Fruit fly (Drosophila melanogaster) whole organism, embryonic: ENCODE data around the gene CG12010.

ENCODE experiments used
- Adf1 ChIP-seq: fragments of 200-800 bp; sonication (Bioruptor generic); IDR thresholded peaks from 2 replicates; pipeline ENCODE4 v1.3.6; 2022; ENCODE audit warnings: missing biosample characterization, missing genetic modification characterization
- Bgb ChIP-seq: fragments of 200-800 bp; sonication (Bioruptor generic); IDR thresholded peaks from 2 replicates; pipeline ENCODE4 v1.3.6; 2022; ENCODE audit warnings: missing biosample characterization, missing genetic modification characterization; ENCODE audit not compliant: partially characterized antibody
- Bteb2 ChIP-seq: fragments of 200-800 bp; sonication (Bioruptor generic); optimal IDR thresholded peaks from 2 replicates; lab custom pipeline; 2016; ENCODE audit warnings: missing biosample characterization, missing genetic modification characterization
- CG10209 ChIP-seq: fragments of 200-800 bp; sonication (Bioruptor generic); optimal IDR thresholded peaks from 3 replicates; lab custom pipeline; 2017; ENCODE audit warnings: missing biosample characterization, mild to moderate bottlenecking, missing genetic modification characterization, missing genetic modification reagents
- CG10543 ChIP-seq: fragments of 200-800 bp; sonication (Bioruptor generic); optimal IDR thresholded peaks from 3 replicates; lab custom pipeline; 2017; ENCODE audit warnings: missing biosample characterization, mild to moderate bottlenecking, missing genetic modification characterization, moderate library complexity
- CG12104 ChIP-seq: fragments of 200-800 bp; sonication (Bioruptor generic); optimal IDR thresholded peaks from 3 replicates; lab custom pipeline; 2016; ENCODE audit warnings: missing biosample characterization, missing genetic modification characterization
- CG12942 ChIP-seq: fragments of 200-800 bp; sonication (Bioruptor generic); optimal IDR thresholded peaks from 3 replicates; lab custom pipeline; 2016; ENCODE audit warnings: missing biosample characterization, missing genetic modification characterization
- CG13424 ChIP-seq: fragments of 200-800 bp; sonication (Bioruptor generic); optimal IDR thresholded peaks from 2 replicates; lab custom pipeline; 2019; ENCODE audit warnings: missing biosample characterization, mild to moderate bottlenecking, missing genetic modification characterization, moderate library complexity
- CG14965 ChIP-seq: fragments of 200-800 bp; sonication (Bioruptor generic); optimal IDR thresholded peaks from 2 replicates; lab custom pipeline; 2016; ENCODE audit warnings: missing biosample characterization, missing genetic modification characterization, borderline replicate concordance
- CG16779 ChIP-seq: fragments of 200-800 bp; sonication (Bioruptor generic); IDR thresholded peaks from 2 replicates; pipeline ENCODE4 v1.3.6; 2022; ENCODE audit warnings: missing biosample characterization, missing genetic modification characterization
- CG17568 ChIP-seq: fragments of 200-800 bp; sonication (Bioruptor generic); optimal IDR thresholded peaks from 2 replicates; lab custom pipeline; 2018; ENCODE audit warnings: missing biosample characterization, mild to moderate bottlenecking, missing genetic modification characterization, moderate library complexity
- CG18011 ChIP-seq: fragments of 200-800 bp; sonication (Bioruptor generic); optimal IDR thresholded peaks from 2 replicates; lab custom pipeline; 2017; ENCODE audit warnings: missing biosample characterization, missing genetic modification characterization, mild to moderate bottlenecking, moderate library complexity, missing genotype
- CG18599 ChIP-seq: fragments of 200-800 bp; sonication (Bioruptor generic); optimal IDR thresholded peaks from 3 replicates; lab custom pipeline; 2017; ENCODE audit warnings: missing biosample characterization, missing genetic modification characterization, mild to moderate bottlenecking, moderate library complexity, missing genetic modification reagents
- CG31441 ChIP-seq: fragments of 200-800 bp; sonication (Bioruptor generic); IDR thresholded peaks from 2 replicates; pipeline ENCODE4 v1.3.6; 2022; ENCODE audit warnings: missing biosample characterization, missing genetic modification characterization
- CG32532 ChIP-seq: fragments of 200-800 bp; sonication (Bioruptor generic); IDR thresholded peaks from 2 replicates; pipeline ENCODE4 v1.3.6; 2022; ENCODE audit warnings: missing biosample characterization, missing genetic modification characterization
- CG32772 ChIP-seq: fragments of 200-800 bp; sonication (Bioruptor generic); IDR thresholded peaks from 2 replicates; pipeline ENCODE4 v1.3.6; 2022; ENCODE audit warnings: missing biosample characterization, missing genetic modification characterization
- CG7839 ChIP-seq: fragments of 200-800 bp; sonication (Bioruptor generic); optimal IDR thresholded peaks from 3 replicates; lab custom pipeline; 2018; ENCODE audit warnings: missing biosample characterization, mild to moderate bottlenecking, missing genetic modification characterization, moderate library complexity
- CG8089 ChIP-seq: fragments of 200-800 bp; sonication (Bioruptor generic); optimal IDR thresholded peaks from 3 replicates; lab custom pipeline; 2016; ENCODE audit warnings: missing biosample characterization, missing genetic modification characterization
- CG8765 ChIP-seq: fragments of 200-800 bp; sonication (Bioruptor generic); IDR thresholded peaks from 2 replicates; pipeline ENCODE4 v1.3.6; 2022; ENCODE audit warnings: missing biosample characterization, missing genetic modification characterization
- Deaf1 ChIP-seq: fragments of 200-800 bp; optimal IDR thresholded peaks from 3 replicates; lab custom pipeline; 2019; ENCODE audit warnings: missing biosample characterization, mild to moderate bottlenecking, missing genetic modification characterization, moderate library complexity
- Dfd ChIP-seq, 2 experiments: fragments of >200 bp; optimal IDR thresholded peaks; 2 replicates each; lab custom pipeline; 2017; ENCODE audit warnings: missing biosample characterization in 2 of 2, missing genetic modification characterization in 2 of 2
- Dref ChIP-seq: fragments of 200-800 bp; sonication (Bioruptor generic); IDR thresholded peaks from 2 replicates; pipeline ENCODE4 v1.3.6; 2022; ENCODE audit warnings: missing biosample characterization, missing genetic modification characterization
- ERR ChIP-seq: fragments of 200-800 bp; sonication (Bioruptor generic); optimal IDR thresholded peaks from 2 replicates; lab custom pipeline; 2016; ENCODE audit warnings: missing biosample characterization, missing genetic modification characterization
- Ets97D ChIP-seq: fragments of 200-800 bp; sonication (Bioruptor generic); optimal IDR thresholded peaks from 3 replicates; lab custom pipeline; 2016; ENCODE audit warnings: missing biosample characterization, missing genetic modification characterization
- Gug ChIP-seq: fragments of 200-800 bp; sonication (Bioruptor generic); IDR thresholded peaks from 4 replicates; pipeline ENCODE4 v1.3.6; 2022; ENCODE audit warnings: missing biosample characterization, missing genetic modification characterization
- MBD-R2 ChIP-seq: fragments of 200-800 bp; sonication (Bioruptor generic); IDR thresholded peaks from 2 replicates; pipeline ENCODE4 v1.3.6; 2022; ENCODE audit warnings: missing biosample characterization, missing genetic modification characterization
- Mad ChIP-seq: fragments of 200-800 bp; sonication (Bioruptor generic); optimal IDR thresholded peaks from 2 replicates; lab custom pipeline; 2016; ENCODE audit warnings: missing biosample characterization, missing genetic modification characterization
- Rfx ChIP-seq: fragments of 200-800 bp; sonication (Bioruptor generic); IDR thresholded peaks from 2 replicates; pipeline ENCODE4 v1.3.6; 2022; ENCODE audit warnings: missing biosample characterization, missing genetic modification characterization
- Xrp1 ChIP-seq: fragments of 200-800 bp; sonication (Bioruptor generic); IDR thresholded peaks from 2 replicates; pipeline ENCODE4 v1.3.6; 2022; ENCODE audit warnings: missing biosample characterization, missing genetic modification characterization
- ase ChIP-seq: fragments of 200-800 bp; sonication (Bioruptor generic); IDR thresholded peaks from 3 replicates; pipeline ENCODE4 v1.3.6; 2022; ENCODE audit warnings: missing biosample characterization, missing genetic modification characterization
- bowl ChIP-seq: fragments of 200-800 bp; sonication (Bioruptor generic); IDR thresholded peaks from 2 replicates; pipeline ENCODE4 v1.3.6; 2022; ENCODE audit warnings: missing biosample characterization, missing genetic modification characterization
- br ChIP-seq: fragments of >200 bp; optimal IDR thresholded peaks from 2 replicates; lab custom pipeline; 2017
- bsh ChIP-seq, 2 experiments: fragments of 200-800 bp; sonication (Bioruptor generic); optimal IDR thresholded peaks; 2 replicates each; lab custom pipeline; 2017 to 2018; ENCODE audit warnings: mild to moderate bottlenecking in 2 of 2, missing biosample characterization in 2 of 2, missing genetic modification characterization in 2 of 2, moderate library complexity in 1 of 2
- chinmo ChIP-seq: fragments of 200-800 bp; sonication (Bioruptor generic); IDR thresholded peaks from 4 replicates; pipeline ENCODE4 v1.3.6; 2022; ENCODE audit warnings: missing biosample characterization, missing genetic modification characterization; ENCODE audit not compliant: partially characterized antibody
- disco-r ChIP-seq: fragments of 200-800 bp; sonication (Bioruptor generic); optimal IDR thresholded peaks from 2 replicates; lab custom pipeline; 2016; ENCODE audit warnings: missing biosample characterization, missing genetic modification characterization
- fd96Cb ChIP-seq: fragments of 200-800 bp; sonication (Bioruptor generic); optimal IDR thresholded peaks from 2 replicates; lab custom pipeline; 2018; ENCODE audit warnings: missing biosample characterization, mild to moderate bottlenecking, missing genetic modification characterization, moderate library complexity
- gcm ChIP-seq: fragments of 200-800 bp; sonication (Bioruptor generic); optimal IDR thresholded peaks from 2 replicates; lab custom pipeline; 2019; ENCODE audit warnings: missing biosample characterization, mild to moderate bottlenecking, missing genetic modification characterization, moderate library complexity
- gro ChIP-seq: fragments of 200-800 bp; sonication (Bioruptor generic); optimal IDR thresholded peaks from 2 replicates; lab custom pipeline; 2016; ENCODE audit warnings: missing biosample characterization, missing genetic modification characterization
- ham ChIP-seq: fragments of 200-800 bp; sonication (Bioruptor generic); IDR thresholded peaks from 2 replicates; pipeline ENCODE4 v1.3.6; 2022; ENCODE audit warnings: missing biosample characterization, missing genetic modification characterization
- her ChIP-seq: fragments of 200-800 bp; sonication (Bioruptor generic); optimal IDR thresholded peaks from 2 replicates; lab custom pipeline; 2016; ENCODE audit warnings: missing biosample characterization, missing genetic modification characterization
- insv ChIP-seq, 2 experiments: fragments of 200-800 bp; sonication (Bioruptor generic); optimal IDR thresholded peaks; 3 replicates each; lab custom pipeline; 2016 to 2018; ENCODE audit warnings: missing biosample characterization in 2 of 2, missing genetic modification characterization in 2 of 2
- ken ChIP-seq: fragments of 200-800 bp; sonication (Bioruptor generic); IDR thresholded peaks from 3 replicates; pipeline ENCODE4 v1.3.6; 2022; ENCODE audit warnings: missing biosample characterization, missing genetic modification characterization
- lbe ChIP-seq: fragments of 200-800 bp; sonication (Bioruptor generic); optimal IDR thresholded peaks from 2 replicates; lab custom pipeline; 2016; ENCODE audit warnings: missing biosample characterization, mild to moderate bottlenecking, missing genetic modification characterization
- onecut ChIP-seq: fragments of 200-800 bp; sonication (Bioruptor generic); IDR thresholded peaks from 2 replicates; pipeline ENCODE4 v1.3.6; 2022; ENCODE audit warnings: missing biosample characterization, missing genetic modification characterization
- scrt ChIP-seq: fragments of 200-800 bp; sonication (Bioruptor generic); optimal IDR thresholded peaks from 2 replicates; lab custom pipeline; 2018; ENCODE audit warnings: missing biosample characterization, mild to moderate bottlenecking, missing genetic modification characterization, moderate library complexity
- slou ChIP-seq: fragments of 200-800 bp; sonication (Bioruptor generic); optimal IDR thresholded peaks from 3 replicates; lab custom pipeline; 2016; ENCODE audit warnings: missing biosample characterization, missing genetic modification characterization
- sr ChIP-seq: fragments of 200-800 bp; sonication (Bioruptor generic); IDR thresholded peaks from 3 replicates; pipeline ENCODE4 v1.3.6; 2022; ENCODE audit warnings: missing biosample characterization, missing genetic modification characterization
- tgo ChIP-seq: fragments of 200-800 bp; sonication (Bioruptor generic); IDR thresholded peaks from 3 replicates; pipeline ENCODE4 v1.3.6; 2022; ENCODE audit warnings: missing biosample characterization, missing genetic modification characterization
- unc-4 ChIP-seq: fragments of 200-800 bp; sonication (Bioruptor generic); IDR thresholded peaks from 2 replicates; pipeline ENCODE4 v1.3.6; 2022; ENCODE audit warnings: missing biosample characterization, missing genetic modification characterization; ENCODE audit not compliant: partially characterized antibody

The CG12010 gene

DNA sequence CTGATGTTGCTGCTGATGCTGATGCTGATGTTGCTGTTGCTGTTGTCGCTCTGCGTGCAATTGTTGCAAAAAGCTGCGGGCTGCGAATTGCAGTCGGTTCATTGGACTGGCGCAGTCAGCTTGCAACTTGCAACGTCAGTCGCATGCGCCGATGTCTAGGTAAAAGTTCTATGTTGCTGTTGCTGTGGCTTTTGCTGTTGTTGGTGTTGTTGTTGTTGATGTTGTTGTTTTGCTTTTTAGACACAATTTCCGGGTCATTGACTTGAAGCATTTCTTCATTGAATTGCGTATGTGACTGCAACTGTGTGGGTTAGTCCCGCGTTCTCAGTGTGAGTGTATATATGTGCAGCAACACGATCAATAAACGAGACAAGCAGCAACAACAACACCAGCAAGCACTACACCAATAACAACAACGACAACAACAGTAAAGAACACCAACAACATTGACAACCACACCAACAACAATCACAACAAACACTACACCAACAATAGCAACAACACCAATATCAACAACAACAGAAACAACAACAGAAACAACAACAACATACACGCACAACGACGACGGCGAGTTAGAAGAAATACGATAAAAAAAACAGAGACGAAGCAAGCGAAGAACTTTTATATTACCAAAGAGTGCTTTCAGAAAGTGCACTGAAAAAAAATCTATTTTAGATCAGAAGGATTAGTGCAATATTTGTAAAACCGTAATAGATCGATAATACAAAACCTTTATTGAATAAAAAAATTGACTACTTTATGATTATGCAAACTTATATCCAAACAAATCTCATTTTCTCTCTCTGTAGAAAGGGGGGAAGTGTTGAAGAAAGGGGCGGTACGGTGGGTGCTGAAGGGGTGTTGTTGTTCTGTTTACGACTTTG, 20.1 kb downstream of the CG12010 start (continued):
- peak; percentile 93 for TF ChIP-seq CG31441 (GFP tag; lab: Robert Waterston, UW)
- peak; percentile 76 for TF ChIP-seq Xrp1 (GFP tag; lab: Robert Waterston, UW)
- TF ChIP-seq fd96Cb, result peak; percentile 85
- peak; percentile 38; the same call in 1 of the 2 replicates for TF ChIP-seq Rfx (GFP tag; lab: Robert Waterston, UW)
- peak; percentile 51 for TF ChIP-seq CG17568 (GFP tag; lab: Kevin White, UChicago)
- no peak; the same call in none of the 3 replicates for TF ChIP-seq tgo (GFP tag; lab: Robert Waterston, UW)
- TF ChIP-seq ken, result peak; percentile 92
- TF ChIP-seq scrt (GFP tag; lab: Kevin White, UChicago), result peak; percentile 66
- TF ChIP-seq CG12942 (GFP tag; lab: Kevin White, UChicago), result peak; percentile 75
- TF ChIP-seq br, result no peak
- TF ChIP-seq Dfd (GFP tag; optimal IDR thresholded peaks at IDR 0.05; lab: Kevin White, UChicago), result no peak
- TF ChIP-seq CG10209 (GFP tag; lab: Kevin White, UChicago), result no peak
- TF ChIP-seq ham (GFP tag; lab: Robert Waterston, UW), result no peak
- peak; percentile 70 for TF ChIP-seq gcm (GFP tag; lab: Kevin White, UChicago)
- peak; percentile 42 for TF ChIP-seq Ets97D (GFP tag; lab: Kevin White, UChicago)
- no peak for TF ChIP-seq insv (GFP tag; optimal IDR thresholded peaks at IDR 0.05; lab: Kevin White, UChicago)
- TF ChIP-seq CG18599, result peak; percentile 60
- no peak for TF ChIP-seq Mad (GFP tag; lab: Kevin White, UChicago)
- no peak for TF ChIP-seq disco-r (GFP tag; lab: Kevin White, UChicago)
- TF ChIP-seq bowl (GFP tag; lab: Robert Waterston, UW), result 0 out of 2 replicates have a peak, but pooled peaks have one; percentile 50
- TF ChIP-seq CG16779 (GFP tag; lab: Robert Waterston, UW), result no peak
- no peak for TF ChIP-seq gro
- TF ChIP-seq MBD-R2 (GFP tag; lab: Robert Waterston, UW), result no peak; the same call in 1 of the 2 replicates
- TF ChIP-seq CG12104 (GFP tag; lab: Kevin White, UChicago), result peak; percentile 77
- TF ChIP-seq slou, result no peak
- no peak for TF ChIP-seq unc-4
- no peak; the same call in 1 of the 2 replicates for TF ChIP-seq CG8765
- no peak; the same call in 1 of the 2 replicates for TF ChIP-seq onecut (GFP tag; lab: Robert Waterston, UW)
- TF ChIP-seq CG32772, result peak; percentile 81
- peak; percentile 89 for TF ChIP-seq CG13424 (tag; lab: Kevin White, UChicago)
- no peak for TF ChIP-seq CG18011 (GFP tag; lab: Kevin White, UChicago)
- no peak; the same call in 2 of the 4 replicates for TF ChIP-seq Gug
- no peak for TF ChIP-seq lbe (GFP tag; lab: Kevin White, UChicago)
- TF ChIP-seq chinmo (GFP tag; lab: Robert Waterston, UW), result no peak
- TF ChIP-seq CG14965 (GFP tag; lab: Kevin White, UChicago), result no peak
- TF ChIP-seq CG32532 (GFP tag; lab: Robert Waterston, UW), result peak; percentile 50; the same call in 1 of the 2 replicates
- no peak for TF ChIP-seq CG8089
- TF ChIP-seq ERR (GFP tag; lab: Kevin White, UChicago), result no peak
- TF ChIP-seq Bgb, result no peak
- TF ChIP-seq Deaf1 (tag; lab: Kevin White, UChicago), result peak; percentile 61
- peak in 1 of 2 experiments; percentile 96 for TF ChIP-seq bsh (GFP tag; optimal IDR thresholded peaks at IDR 0.05; lab: Kevin White, UChicago)
- TF ChIP-seq CG7839 (tag; lab: Kevin White, UChicago), result peak; percentile 86
- TF ChIP-seq CG10543 (GFP tag; lab: Kevin White, UChicago), result peak; percentile 28
- TF ChIP-seq sr (GFP tag; lab: Robert Waterston, UW), result no peak; the same call in 2 of the 3 replicates
- TF ChIP-seq Bteb2, result no peak
- TF ChIP-seq Dref (GFP tag; lab: Robert Waterston, UW), result no peak
- TF ChIP-seq ase, result peak; percentile 78
- TF ChIP-seq Adf1 (GFP tag; lab: Robert Waterston, UW), result no peak
- no peak for TF ChIP-seq her (GFP tag; lab: Kevin White, UChicago)
